Worm (Caenorhabditis elegans): ENCODE measurements around the gene rpn-12.
"Not testable (repeated sequence)": the region's sequence is repeated elsewhere in the genome, so short reads cannot be mapped to it uniquely, and the experiment has no call there.

The rpn-12 gene

DNA sequence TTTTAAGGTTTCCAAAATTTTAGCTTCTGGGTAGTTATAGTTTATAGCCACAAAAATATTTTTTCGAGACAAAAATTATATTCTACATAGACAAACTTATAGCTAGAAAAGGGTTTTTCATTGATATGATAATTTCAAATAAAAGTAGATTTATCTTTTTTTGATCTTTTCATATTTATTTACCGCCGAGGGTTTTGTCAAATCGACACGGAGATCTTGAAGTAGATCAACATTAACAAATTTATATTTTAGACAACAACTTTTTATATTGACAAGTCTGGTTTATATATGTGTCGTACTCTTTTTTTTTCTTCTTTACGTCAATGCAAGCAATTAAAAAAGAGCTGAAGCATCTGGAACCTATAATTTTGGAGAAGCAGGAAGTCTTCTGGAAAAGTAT is 5.9 kb downstream of the rpn-12 start:
- TF ChIP-seq unc-62 (GFP tag; optimal IDR thresholded peaks at IDR 0.05), result no peak

DNA sequence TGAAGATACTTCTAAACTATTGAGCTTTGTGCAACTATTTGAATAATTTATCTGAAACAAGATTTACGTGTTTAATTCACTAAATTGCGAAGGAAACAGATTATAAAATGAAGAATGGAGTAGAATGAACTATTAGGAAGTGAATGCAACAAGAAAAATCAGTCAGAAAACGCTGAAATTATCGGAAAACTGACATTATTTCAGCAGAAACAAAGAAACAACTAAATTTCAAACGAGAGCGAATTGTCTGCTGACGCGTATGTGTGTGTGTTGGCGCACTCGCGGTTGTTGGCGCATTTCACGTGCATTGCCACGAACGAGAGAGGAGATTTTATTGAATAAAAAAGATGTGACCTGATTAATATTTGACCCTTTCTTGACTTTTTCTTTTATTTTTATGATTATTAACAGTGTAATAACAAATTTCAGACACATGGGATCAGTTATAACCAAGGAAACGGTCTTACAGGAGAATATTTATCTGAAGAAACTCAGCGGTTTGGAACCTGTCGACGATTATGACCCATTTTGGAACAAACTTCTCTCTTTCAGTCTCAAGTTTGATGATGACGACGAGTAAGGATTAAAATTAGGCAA is 23.1 kb downstream of the rpn-12 start, which contains the start of the genes trr-1 and C47D12.2:
trr-1 (minus strand) TSS at position 51 of the 597 bp plus-strand sequence.
C47D12.2 (plus strand) TSS at position 430 of the 597 bp plus-strand sequence.
- no peak for TF ChIP-seq unc-62 (GFP tag; optimal IDR thresholded peaks at IDR 0.05)

DNA sequence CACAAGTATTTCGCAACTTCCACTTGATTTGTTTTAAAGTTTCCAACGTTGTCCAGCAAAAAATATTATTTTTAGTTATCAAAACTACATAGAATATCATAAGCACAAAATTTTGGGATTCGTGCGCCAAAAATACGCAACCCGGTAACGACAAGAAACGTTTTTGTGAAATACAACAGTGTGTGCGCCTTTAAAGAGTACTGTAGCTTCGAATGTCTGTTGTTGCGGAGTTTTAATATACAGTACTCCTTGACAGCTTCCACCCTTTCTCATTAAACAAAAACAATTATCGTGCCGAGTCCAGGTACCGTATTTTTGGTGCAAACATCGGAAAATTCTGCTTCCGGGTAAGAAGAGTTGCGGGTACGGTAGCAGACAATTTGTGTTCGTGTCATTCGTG is 27.3 kb downstream of the rpn-12 start:
- no peak for TF ChIP-seq unc-62 (GFP tag; optimal IDR thresholded peaks at IDR 0.05)

DNA sequence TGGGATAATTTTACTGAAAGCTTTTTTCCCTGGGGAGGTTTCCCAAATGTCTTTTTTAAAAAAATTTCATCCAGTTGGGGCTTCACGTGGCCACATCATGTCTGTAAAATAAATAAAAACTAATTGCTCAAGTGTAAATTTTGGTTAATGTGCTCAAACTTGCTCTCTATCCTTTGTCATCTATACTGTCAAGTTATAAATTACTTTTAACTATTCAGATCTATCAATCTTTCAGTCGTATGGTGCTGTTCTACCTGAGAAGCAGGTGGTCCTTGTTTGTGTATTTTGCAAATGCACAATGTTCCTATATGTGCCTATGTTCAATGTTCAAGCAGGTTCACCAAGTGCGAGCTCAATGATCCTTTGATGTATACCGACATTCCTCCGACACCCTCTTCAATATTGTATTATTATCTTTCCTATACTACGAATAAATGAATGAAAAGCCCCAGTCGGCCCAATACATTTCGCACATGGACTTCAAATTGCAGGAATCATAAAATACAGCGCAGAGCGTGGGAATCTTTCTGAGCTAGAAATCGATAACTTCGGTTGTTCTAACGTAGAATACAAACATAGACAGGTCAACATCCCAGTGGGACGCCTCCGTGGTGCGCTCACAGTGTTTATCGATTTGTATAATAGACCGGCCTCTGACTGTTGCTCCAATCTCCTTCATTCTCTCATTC is 28.4 kb downstream of the rpn-12 start, which contains the start of the genes sfxn-1.4 and C47D12.4:
sfxn-1.4 (minus strand) TSS at position 101 of the 689 bp plus-strand sequence.
C47D12.4 (plus strand) TSS at position 639 of the 689 bp plus-strand sequence.
- no peak for TF ChIP-seq unc-62 (GFP tag; optimal IDR thresholded peaks at IDR 0.05)

DNA sequence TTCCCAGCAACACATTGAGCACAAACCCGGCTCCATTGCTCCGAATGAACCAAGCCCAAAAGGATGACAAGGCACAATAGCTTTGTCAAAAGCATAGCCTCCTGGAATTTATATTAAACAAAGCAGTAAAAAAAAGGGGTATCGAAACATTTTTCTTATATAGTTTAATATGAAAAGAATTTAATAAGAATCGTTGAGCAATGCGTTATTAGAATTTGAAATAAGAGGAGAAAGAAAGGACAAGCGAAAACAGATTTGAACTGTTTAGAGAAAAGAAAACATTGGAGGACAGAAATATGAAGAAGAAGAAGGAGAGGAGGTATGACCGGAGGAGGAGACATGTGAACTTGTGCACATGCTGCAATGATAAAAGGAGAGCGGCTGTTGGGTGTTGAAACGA is 32.3 kb downstream of the rpn-12 start, which contains the start of gene C47D12.5:
C47D12.5 (minus strand) TSS at position 101 of the 400 bp plus-strand sequence.
- TF ChIP-seq unc-62 (GFP tag; optimal IDR thresholded peaks at IDR 0.05), result no peak

DNA sequence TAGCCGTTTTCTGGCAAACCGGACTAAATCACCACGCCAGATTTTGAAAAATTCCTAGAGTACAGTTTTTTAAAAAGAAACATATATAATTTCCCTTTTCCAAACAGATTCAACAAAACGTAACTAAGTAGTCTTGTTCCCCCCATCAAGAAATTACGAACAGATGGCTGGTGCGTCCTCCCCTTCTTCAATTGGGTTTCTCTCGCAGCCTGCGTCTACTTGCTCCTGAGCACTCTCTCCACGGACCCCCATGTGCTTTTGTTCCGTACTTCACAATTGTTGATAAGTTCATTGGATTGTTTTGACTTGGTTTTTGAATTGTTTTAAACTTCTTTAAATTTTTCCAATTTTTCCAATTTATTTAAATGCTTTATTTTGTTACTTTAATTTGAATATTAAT is 35.1 kb downstream of the rpn-12 start:
- no peak for TF ChIP-seq unc-62 (GFP tag; optimal IDR thresholded peaks at IDR 0.05)

DNA sequence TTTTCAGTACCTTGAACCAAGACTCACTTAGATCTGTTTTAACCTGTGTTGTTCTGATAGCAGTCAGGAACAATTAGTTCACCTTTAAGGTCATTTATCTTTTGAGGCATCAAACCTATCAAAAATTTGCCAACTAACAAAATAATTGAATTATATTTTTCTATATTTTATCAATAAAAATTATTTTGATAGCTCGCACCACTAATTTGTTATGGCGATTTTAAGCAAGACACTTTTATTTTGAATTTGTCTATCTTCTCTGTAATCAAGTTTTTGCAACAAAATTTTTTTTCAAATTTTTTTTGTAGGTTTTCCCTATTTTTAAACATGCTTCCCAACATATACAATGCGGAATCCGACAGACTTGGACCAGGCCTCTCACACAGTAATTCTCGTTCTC is 35.7 kb downstream of the rpn-12 start, which contains the start of gene kel-1:
kel-1 (plus strand) TSS at position 301 of the 400 bp plus-strand sequence.
- no peak for TF ChIP-seq unc-62 (GFP tag; optimal IDR thresholded peaks at IDR 0.05)

DNA sequence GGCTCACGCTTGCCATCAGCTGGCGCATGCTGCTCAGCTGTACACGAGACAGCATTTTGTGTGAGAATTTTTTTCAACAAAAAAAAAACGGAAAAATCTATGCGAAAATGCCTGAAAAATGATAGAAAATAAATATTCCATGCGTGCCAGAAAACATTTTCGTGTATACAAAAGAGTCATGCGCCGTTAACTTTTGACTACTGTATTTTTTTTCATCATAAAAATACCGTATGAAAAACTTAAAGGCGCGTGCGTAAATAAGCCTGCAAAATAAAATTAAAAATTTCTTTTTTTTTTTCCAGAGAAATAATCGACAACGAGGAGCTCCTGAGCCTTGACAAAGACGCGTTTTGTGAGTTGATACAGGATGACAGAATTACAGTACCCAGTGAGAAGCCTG is 37.0 kb downstream of the rpn-12 start:
- TF ChIP-seq unc-62 (GFP tag; optimal IDR thresholded peaks at IDR 0.05), result no peak

DNA sequence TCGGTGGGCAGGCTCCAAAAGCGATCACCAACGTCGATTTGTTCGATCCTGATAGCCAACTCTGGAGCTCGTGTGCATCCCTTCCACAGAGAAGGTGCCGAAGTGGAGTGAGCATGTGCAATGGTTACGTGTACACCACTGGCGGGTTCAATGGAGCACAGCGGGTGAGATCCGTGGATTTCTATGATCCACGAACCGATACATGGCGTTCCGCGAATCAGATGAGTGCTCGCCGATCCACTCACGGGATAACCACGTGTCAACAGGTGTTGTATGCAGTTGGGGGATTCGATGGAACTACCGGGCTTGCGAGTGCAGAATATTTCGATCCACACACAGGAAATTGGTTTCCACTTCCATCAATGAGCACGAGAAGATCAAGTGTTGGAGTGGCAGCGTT is 37.9 kb downstream of the rpn-12 start:
- no peak for TF ChIP-seq unc-62 (GFP tag; optimal IDR thresholded peaks at IDR 0.05)

DNA sequence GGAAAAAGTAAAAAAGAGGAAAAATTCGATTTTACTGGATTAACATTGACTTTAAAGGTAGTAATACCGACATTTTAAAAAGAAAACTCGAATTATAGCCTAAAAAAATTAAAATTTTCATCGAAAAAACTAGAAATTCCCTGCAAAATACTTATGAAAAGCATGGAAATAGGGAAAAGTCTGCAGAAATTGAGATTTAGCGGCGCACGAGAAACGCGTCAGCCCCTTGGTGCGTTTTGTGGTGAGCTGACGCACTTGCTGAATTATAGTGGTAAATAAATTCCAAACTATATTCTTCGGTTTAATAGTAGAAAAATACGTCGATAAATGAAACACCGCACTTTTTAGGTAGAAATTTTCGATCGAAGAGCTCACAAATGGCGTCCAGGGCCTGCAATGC is 41.5 kb downstream of the rpn-12 start:
- TF ChIP-seq unc-62 (GFP tag; optimal IDR thresholded peaks at IDR 0.05), result no peak

DNA sequence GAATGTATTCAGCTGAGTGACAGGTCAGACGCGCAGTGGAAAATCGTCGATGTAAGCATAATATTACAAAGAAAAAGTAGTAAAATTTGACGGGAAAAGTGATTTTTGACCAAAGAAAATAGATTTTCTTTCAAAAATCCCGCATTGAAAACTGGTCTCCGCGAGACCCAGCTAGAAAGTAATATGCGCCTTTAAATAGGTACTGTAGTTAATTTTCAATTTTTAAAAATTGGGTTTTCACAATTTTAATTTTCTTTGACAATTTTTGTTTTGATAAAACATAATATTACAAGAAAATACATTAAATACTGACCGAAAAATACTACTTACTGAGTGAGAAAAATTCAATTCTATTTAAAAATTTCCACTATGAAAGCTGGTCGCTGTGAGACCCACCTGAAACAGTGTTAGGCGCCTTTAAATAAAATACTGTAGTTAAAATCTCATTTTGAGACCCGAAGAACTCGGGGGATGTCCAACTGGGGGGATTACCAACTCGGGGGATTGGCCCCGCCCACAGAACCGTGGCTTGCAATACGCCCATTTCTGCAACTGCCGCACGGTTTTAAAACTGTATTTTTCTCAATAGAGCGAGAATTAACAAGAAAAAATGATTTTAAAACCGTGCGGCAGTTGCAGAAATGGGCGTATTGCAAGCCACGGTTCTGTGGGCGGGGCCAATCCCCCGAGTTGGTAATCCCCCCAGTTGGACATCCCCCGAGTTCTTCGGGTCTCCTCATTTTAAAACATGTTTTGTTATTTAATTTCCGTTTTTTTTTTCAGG is 42.4 kb downstream of the rpn-12 start, which contains the start of gene tars-1:
tars-1 (minus strand) TSS at position 497 of the 784 bp plus-strand sequence.
- TF ChIP-seq unc-62 (GFP tag; optimal IDR thresholded peaks at IDR 0.05), result not testable (repeated sequence)

DNA sequence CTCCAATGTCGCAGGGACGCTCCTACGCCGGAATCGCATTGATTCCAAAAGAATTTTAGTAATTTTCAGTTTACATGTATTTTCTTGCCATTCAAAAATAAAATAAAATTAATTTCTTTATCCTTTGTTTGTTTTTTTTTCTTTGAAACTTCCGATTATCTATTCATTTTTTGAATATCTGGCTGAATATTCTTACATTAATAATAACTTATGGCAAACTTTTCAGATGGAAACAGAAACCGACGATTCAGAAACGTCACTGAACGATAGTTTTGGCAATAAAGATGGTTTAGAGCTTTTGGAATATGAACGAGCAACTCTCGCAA is 43.0 kb downstream of the rpn-12 start, which contains the start of gene xpf-1:
xpf-1 (plus strand) TSS at position 227 of the 326 bp plus-strand sequence.
- TF ChIP-seq unc-62 (GFP tag; optimal IDR thresholded peaks at IDR 0.05), result no peak

DNA sequence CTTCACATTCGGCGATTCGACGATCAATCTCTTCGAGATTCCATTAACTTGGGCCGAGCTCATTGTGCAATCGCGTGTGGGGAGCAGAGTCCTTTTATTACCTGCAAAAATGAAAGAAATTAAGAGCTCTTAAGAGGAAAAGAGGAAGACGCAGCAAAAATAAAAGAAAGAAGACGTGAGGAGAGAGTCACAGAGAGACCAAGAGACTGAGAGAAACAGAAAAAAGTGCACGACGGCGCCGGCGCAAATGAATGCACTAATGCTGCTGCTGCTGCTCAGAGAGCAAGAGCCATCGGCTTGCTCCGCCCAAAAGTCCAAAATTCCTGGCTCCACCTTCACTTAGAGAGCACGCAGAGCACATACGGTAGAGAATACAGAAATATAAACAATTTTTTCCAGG is 47.3 kb downstream of the rpn-12 start, which contains the start of gene inos-1:
inos-1 (minus strand) TSS at position 101 of the 400 bp plus-strand sequence.
- no peak for TF ChIP-seq unc-62 (GFP tag; optimal IDR thresholded peaks at IDR 0.05)

DNA sequence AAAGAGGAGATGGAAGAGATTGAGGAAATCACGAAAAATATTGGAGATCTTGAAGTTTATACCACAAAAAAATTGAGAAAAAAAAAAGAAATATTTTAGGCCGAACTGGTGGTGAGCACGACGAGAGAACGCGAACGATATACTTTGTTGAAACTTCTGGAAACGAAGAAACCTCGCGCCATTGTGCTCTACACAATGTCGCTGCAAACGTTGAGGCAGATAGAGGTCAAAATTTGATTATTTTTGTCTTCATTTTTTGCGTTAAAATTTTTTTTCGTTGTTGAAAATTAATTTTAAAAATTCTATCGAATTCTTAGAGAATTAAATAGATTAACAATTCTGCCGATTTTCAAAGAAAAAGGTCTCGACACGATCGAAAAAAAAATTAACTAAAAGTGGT is 47.7 kb downstream of the rpn-12 start:
- TF ChIP-seq unc-62 (GFP tag; optimal IDR thresholded peaks at IDR 0.05), result no peak
